Fruit fly (Drosophila melanogaster) whole organism, prepupa: ENCODE results near the gene CG14356.

ENCODE experiments used
- Blimp-1 ChIP-seq: fragments of 200-800 bp; sonication (Bioruptor generic); optimal IDR thresholded peaks from 3 replicates; lab custom pipeline; 2017; ENCODE audit warnings: missing biosample characterization, missing genetic modification characterization, mild to moderate bottlenecking, moderate library complexity, missing genetic modification reagents
- CG10631 ChIP-seq: fragments of 200-800 bp; sonication (Bioruptor generic); optimal IDR thresholded peaks from 2 replicates; lab custom pipeline; 2016; ENCODE audit warnings: missing biosample characterization, missing genetic modification characterization
- CG11762 ChIP-seq: fragments of 200-800 bp; sonication (Bioruptor generic); optimal IDR thresholded peaks from 3 replicates; lab custom pipeline; 2016; ENCODE audit warnings: missing biosample characterization, missing genetic modification characterization; ENCODE audit not compliant: insufficient read depth
- CG1621 ChIP-seq: fragments of 200-800 bp; sonication (Bioruptor generic); optimal IDR thresholded peaks from 3 replicates; lab custom pipeline; 2018; ENCODE audit warnings: missing biosample characterization, mild to moderate bottlenecking, missing genetic modification characterization
- CG16779 ChIP-seq: fragments of 200-800 bp; sonication (Bioruptor generic); optimal IDR thresholded peaks from 3 replicates; lab custom pipeline; 2017; ENCODE audit warnings: missing biosample characterization, mild to moderate bottlenecking, missing genetic modification characterization
- CG3032 ChIP-seq: fragments of 200-800 bp; optimal IDR thresholded peaks from 2 replicates; lab custom pipeline; 2019; ENCODE audit warnings: missing biosample characterization, mild to moderate bottlenecking, missing genetic modification characterization, moderate library complexity
- CG32006 ChIP-seq: fragments of 200-800 bp; sonication (Bioruptor generic); optimal IDR thresholded peaks from 3 replicates; lab custom pipeline; 2017; ENCODE audit warnings: missing biosample characterization, mild to moderate bottlenecking, missing genetic modification characterization
- CG34406 ChIP-seq: fragments of 200-800 bp; sonication (Bioruptor generic); optimal IDR thresholded peaks from 3 replicates; lab custom pipeline; 2016; ENCODE audit warnings: missing biosample characterization, missing genetic modification characterization
- CG6163 ChIP-seq: fragments of 200-800 bp; sonication (Bioruptor generic); IDR thresholded peaks from 3 replicates; pipeline ENCODE4 v1.3.6; 2022; ENCODE audit warnings: missing biosample characterization, missing genetic modification characterization
- CG6854 ChIP-seq: fragments of 200-800 bp; sonication (Bioruptor generic); optimal IDR thresholded peaks from 2 replicates; lab custom pipeline; 2017; ENCODE audit warnings: missing biosample characterization, mild to moderate bottlenecking, missing genetic modification characterization
- CG7368 ChIP-seq: fragments of 200-800 bp; sonication (Bioruptor generic); optimal IDR thresholded peaks from 3 replicates; lab custom pipeline; 2016; ENCODE audit warnings: missing biosample characterization, missing genetic modification characterization
- CG8119 ChIP-seq: fragments of 200-800 bp; sonication (Bioruptor generic); IDR thresholded peaks from 3 replicates; pipeline ENCODE4 v1.3.6; 2022; ENCODE audit warnings: missing biosample characterization, missing genetic modification characterization
- CG8319 ChIP-seq: fragments of 200-800 bp; sonication (Bioruptor generic); optimal IDR thresholded peaks from 3 replicates; lab custom pipeline; 2016; ENCODE audit warnings: missing biosample characterization, missing genetic modification characterization
- CG8632 ChIP-seq: fragments of 200-800 bp; sonication (Bioruptor generic); optimal IDR thresholded peaks from 3 replicates; lab custom pipeline; 2016; ENCODE audit warnings: missing biosample characterization, missing genetic modification characterization
- CG9139 ChIP-seq: fragments of 200-800 bp; sonication (Bioruptor generic); optimal IDR thresholded peaks from 3 replicates; lab custom pipeline; 2017; ENCODE audit warnings: missing biosample characterization, mild to moderate bottlenecking, missing genetic modification characterization
- Eip75B ChIP-seq: fragments of 200-800 bp; sonication (Bioruptor generic); optimal IDR thresholded peaks from 3 replicates; lab custom pipeline; 2016; ENCODE audit warnings: missing biosample characterization, missing genetic modification characterization
- Eip78C ChIP-seq: fragments of 200-800 bp; sonication (Bioruptor generic); peaks from one replicate; lab custom pipeline; 2016; ENCODE audit warnings: missing biosample characterization, missing genetic modification characterization
- Eip93F ChIP-seq: fragments of 200-800 bp; sonication (Bioruptor generic); optimal IDR thresholded peaks from 2 replicates; lab custom pipeline; 2016; ENCODE audit warnings: missing biosample characterization, mild to moderate bottlenecking, missing genetic modification characterization
- Ets96B ChIP-seq: fragments of 200-800 bp; optimal IDR thresholded peaks from 2 replicates; lab custom pipeline; 2019; ENCODE audit warnings: missing biosample characterization, mild to moderate bottlenecking, missing genetic modification characterization, moderate library complexity
- Gug ChIP-seq: fragments of 200-800 bp; sonication (Bioruptor generic); IDR thresholded peaks from 2 replicates; pipeline ENCODE4 v1.3.6; 2022; ENCODE audit warnings: missing biosample characterization, missing genetic modification characterization
- Lpt ChIP-seq: fragments of 200-800 bp; sonication (Bioruptor generic); optimal IDR thresholded peaks from 3 replicates; lab custom pipeline; 2016; ENCODE audit warnings: missing biosample characterization, missing genetic modification characterization
- Met ChIP-seq: fragments of 200-800 bp; sonication (Bioruptor generic); optimal IDR thresholded peaks from 3 replicates; lab custom pipeline; 2016; ENCODE audit warnings: missing biosample characterization, missing genetic modification characterization
- OdsH ChIP-seq: fragments of 200-800 bp; sonication (Bioruptor generic); optimal IDR thresholded peaks from 3 replicates; lab custom pipeline; 2016; ENCODE audit warnings: missing biosample characterization, missing genetic modification characterization
- Sox102F ChIP-seq: fragments of 200-800 bp; sonication (Bioruptor generic); optimal IDR thresholded peaks from 2 replicates; lab custom pipeline; 2016; ENCODE audit warnings: missing biosample characterization, mild to moderate bottlenecking, missing genetic modification characterization
- achi ChIP-seq: fragments of 200-800 bp; sonication (Bioruptor generic); optimal IDR thresholded peaks from 3 replicates; lab custom pipeline; 2016; ENCODE audit warnings: missing biosample characterization, missing genetic modification characterization
- acj6 ChIP-seq: fragments of 200-800 bp; sonication (Bioruptor generic); optimal IDR thresholded peaks from 3 replicates; lab custom pipeline; 2016; ENCODE audit warnings: missing biosample characterization, missing genetic modification characterization
- cyc ChIP-seq: fragments of 200-800 bp; sonication (Bioruptor generic); optimal IDR thresholded peaks from 3 replicates; lab custom pipeline; 2016; ENCODE audit warnings: missing biosample characterization, missing genetic modification characterization
- dac ChIP-seq: fragments of 200-800 bp; sonication (Bioruptor generic); optimal IDR thresholded peaks from 2 replicates; lab custom pipeline; 2017; ENCODE audit warnings: missing biosample characterization, mild to moderate bottlenecking, missing genetic modification characterization
- eg ChIP-seq: fragments of 200-800 bp; sonication (Bioruptor generic); IDR thresholded peaks from 3 replicates; pipeline ENCODE4 v1.3.6; 2022; ENCODE audit warnings: missing biosample characterization, missing genetic modification characterization
- esn ChIP-seq: fragments of 200-800 bp; sonication (Bioruptor generic); optimal IDR thresholded peaks from 2 replicates; lab custom pipeline; 2016; ENCODE audit warnings: missing biosample characterization, mild to moderate bottlenecking, missing genetic modification characterization, moderate library complexity
- fd59A ChIP-seq: fragments of 200-800 bp; sonication (Bioruptor generic); optimal IDR thresholded peaks from 2 replicates; lab custom pipeline; 2017; ENCODE audit warnings: missing biosample characterization, mild to moderate bottlenecking, missing genetic modification characterization, missing genetic modification reagents
- fd85E ChIP-seq: fragments of 200-800 bp; sonication (Bioruptor generic); optimal IDR thresholded peaks from 3 replicates; lab custom pipeline; 2016; ENCODE audit warnings: missing biosample characterization, missing genetic modification characterization
- fkh ChIP-seq: fragments of 200-800 bp; sonication (Bioruptor generic); optimal IDR thresholded peaks from 3 replicates; lab custom pipeline; 2017; ENCODE audit warnings: missing biosample characterization, mild to moderate bottlenecking, missing genetic modification characterization, moderate library complexity
- lz ChIP-seq: fragments of 200-800 bp; sonication (Bioruptor generic); optimal IDR thresholded peaks from 3 replicates; lab custom pipeline; 2016; ENCODE audit warnings: missing biosample characterization, missing genetic modification characterization
- net ChIP-seq: fragments of 200-800 bp; sonication (Bioruptor generic); optimal IDR thresholded peaks from 3 replicates; lab custom pipeline; 2016; ENCODE audit warnings: missing biosample characterization, missing genetic modification characterization
- pdm3 ChIP-seq: fragments of 200-800 bp; sonication (Bioruptor generic); optimal IDR thresholded peaks from 3 replicates; lab custom pipeline; 2016; ENCODE audit warnings: missing biosample characterization, missing genetic modification characterization
- salr ChIP-seq, 2 experiments: fragments of 200-800 bp; sonication (Bioruptor generic); optimal IDR thresholded peaks; 3 replicates each; lab custom pipeline; 2016 to 2018; ENCODE audit warnings: missing biosample characterization in 2 of 2, missing genetic modification characterization in 2 of 2, mild to moderate bottlenecking in 1 of 2
- ss ChIP-seq, 2 experiments: fragments of 200-800 bp; sonication (Bioruptor generic); optimal IDR thresholded peaks; 2 replicates in 1 of 2; 3 replicates in 1 of 2; lab custom pipeline; 2017 to 2018; ENCODE audit warnings: mild to moderate bottlenecking in 2 of 2, missing biosample characterization in 2 of 2, missing genetic modification characterization in 2 of 2, moderate library complexity in 1 of 2
- svp ChIP-seq: fragments of 200-800 bp; sonication (Bioruptor generic); peaks from one replicate; lab custom pipeline; 2016; ENCODE audit warnings: missing biosample characterization, missing genetic modification characterization
- vri ChIP-seq: fragments of 200-800 bp; sonication (Bioruptor generic); optimal IDR thresholded peaks from 3 replicates; lab custom pipeline; 2016; ENCODE audit warnings: missing biosample characterization, mild to moderate bottlenecking, missing genetic modification characterization

CG14356 gene

DNA sequence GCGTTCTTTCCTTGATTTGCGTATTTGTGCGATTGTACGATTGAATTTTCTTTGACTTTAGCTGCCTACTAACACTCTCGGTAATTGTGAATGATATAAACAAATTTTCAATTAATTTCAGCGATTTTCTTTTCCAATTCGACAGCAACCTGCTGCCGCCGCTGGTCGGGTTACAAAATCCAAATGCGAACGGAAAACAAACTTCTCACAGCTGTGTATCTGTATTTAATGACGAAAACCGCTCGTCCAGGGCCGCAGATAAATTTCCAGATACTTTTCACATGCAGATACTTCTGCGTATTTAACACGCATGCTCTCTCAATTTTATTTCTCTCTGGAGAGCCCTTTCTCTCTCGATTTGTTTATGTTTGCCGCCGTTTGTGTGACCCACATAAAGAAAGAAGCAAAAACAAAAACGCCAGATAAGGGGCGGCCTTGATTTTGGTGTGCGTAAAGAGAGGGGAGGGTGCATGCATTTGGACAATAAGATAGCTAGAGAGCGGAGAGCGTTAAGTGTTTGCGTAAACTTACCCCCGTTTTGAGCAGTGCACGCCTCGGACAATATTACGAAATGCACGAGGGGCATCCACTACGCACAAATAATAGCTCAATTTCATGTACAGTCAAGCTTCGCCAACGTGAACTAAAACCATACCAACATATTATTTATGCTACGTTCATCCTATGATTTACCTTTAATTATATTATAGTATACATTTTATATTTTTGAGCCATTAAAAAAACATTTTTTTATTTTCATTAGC lies 23.5 kb downstream of the CG14356 start, which contains the start of gene CG12402 (continued):
- TF ChIP-seq ss (GFP tag; optimal IDR thresholded peaks at IDR 0.05; lab: Kevin White, UChicago) (peak in 1 of 2 experiments; percentile 35), fkh (GFP tag; lab: Kevin White, UChicago) (peak; percentile 94), Eip75B (GFP tag; lab: Kevin White, UChicago) (peak; percentile 85), CG34406 (GFP tag; lab: Kevin White, UChicago) (peak; percentile 17), CG16779 (tag; lab: Kevin White, UChicago) (peak; percentile 11), CG7368 (GFP tag; lab: Kevin White, UChicago) (peak; percentile 23), OdsH (GFP tag; lab: Kevin White, UChicago) (peak; percentile 6), net (GFP tag; lab: Kevin White, UChicago) (peak; percentile 45), CG10631 (GFP tag; lab: Kevin White, UChicago) (peak; percentile 37), CG8119 (peak; percentile 53), dac (GFP tag; lab: Kevin White, UChicago) (peak; percentile 35), CG1621 (no peak), Sox102F (GFP tag; lab: Kevin White, UChicago) (peak; percentile 26), CG9139 (GFP tag; lab: Kevin White, UChicago) (no peak), CG3032 (no peak), fd85E (no peak), pdm3 (peak; percentile 49), svp (GFP tag; lab: Kevin White, UChicago) (no peak), eg (GFP tag; lab: Robert Waterston, UW) (peak; percentile 69), Eip78C (GFP tag; lab: Kevin White, UChicago) (peak; percentile 88), Lpt (GFP tag; lab: Kevin White, UChicago) (peak; percentile 14), CG8319 (GFP tag; lab: Kevin White, UChicago) (no peak), esn (GFP tag; lab: Kevin White, UChicago) (no peak), vri (GFP tag; lab: Kevin White, UChicago) (peak; percentile 64), Ets96B (peak; percentile 6), fd59A (GFP tag; lab: Kevin White, UChicago) (peak; percentile 18), Blimp-1 (no peak), Gug (peak; percentile 50), Met (GFP tag; lab: Kevin White, UChicago) (no peak), CG32006 (peak; percentile 35), achi (GFP tag; lab: Kevin White, UChicago) (peak; percentile 34), acj6 (peak; percentile 19), lz (GFP tag; lab: Kevin White, UChicago) (no peak), CG8632 (peak; percentile 38)

- TF ChIP-seq CG8632 (no peak), CG1621 (no peak), CG8319 (GFP tag; lab: Kevin White, UChicago) (no peak), CG34406 (GFP tag; lab: Kevin White, UChicago) (no peak), CG11762 (GFP tag; lab: Kevin White, UChicago) (no peak), CG3032 (no peak), CG6163 (GFP tag; lab: Robert Waterston, UW) (no peak), Eip93F (GFP tag; lab: Kevin White, UChicago) (no peak), cyc (GFP tag; lab: Kevin White, UChicago) (no peak), CG6854 (GFP tag; lab: Kevin White, UChicago) (no peak), fkh (GFP tag; lab: Kevin White, UChicago) (no peak), fd85E (no peak), salr (GFP tag; optimal IDR thresholded peaks at IDR 0.05; lab: Kevin White, UChicago) (no peak), Met (GFP tag; lab: Kevin White, UChicago) (no peak), Sox102F (GFP tag; lab: Kevin White, UChicago) (no peak), ss (GFP tag; optimal IDR thresholded peaks at IDR 0.05; lab: Kevin White, UChicago) (no peak), pdm3 (no peak)
- TF ChIP-seq, all 60 proteins: peak for 0
These were observed 24.3 kb downstream of the CG14356 start for dm6 chr3R:14107597-14107996.
